Worm (Caenorhabditis elegans) whole organism, L2 larva: Measurements from ENCODE around the gene npp-10.

Experiments
- dmd-4 ChIP-seq: sonication (generic microtip); optimal IDR thresholded peaks from 2 replicates; lab custom pipeline; 2017; ENCODE audit warnings: missing biosample characterization, missing genetic modification characterization
- elt-3 ChIP-seq: sonication (generic microtip); optimal IDR thresholded peaks from 2 replicates; lab custom pipeline; 2017; ENCODE audit warnings: missing biosample characterization, missing genetic modification characterization
- nhr-11 ChIP-seq: fragments of 150-350 bp; optimal IDR thresholded peaks from 2 replicates; lab custom pipeline; 2014; ENCODE audit warnings: missing biosample characterization, missing genetic modification characterization
- nhr-12 ChIP-seq: fragments of 150-350 bp; optimal IDR thresholded peaks from 2 replicates; lab custom pipeline; 2014; ENCODE audit warnings: missing biosample characterization, missing genetic modification characterization
- skn-1 ChIP-seq: sonication (generic microtip); optimal IDR thresholded peaks from 2 replicates; lab custom pipeline; 2017; ENCODE audit warnings: missing biosample characterization, missing genetic modification characterization
- sma-9 ChIP-seq, 2 experiments: fragments of 150-350 bp in 1 of 2; sonication (generic microtip) in 1 of 2; optimal IDR thresholded peaks; 2 replicates each; lab custom pipeline; 2014 to 2016; ENCODE audit warnings: missing genetic modification characterization in 2 of 2, mild to moderate bottlenecking in 1 of 2, missing biosample characterization in 1 of 2, missing compliant biosample characterization in 1 of 2, missing genetic modification reagents in 1 of 2, moderate library complexity in 1 of 2
- unc-39 ChIP-seq: fragments of 150-350 bp; optimal IDR thresholded peaks from 2 replicates; lab custom pipeline; 2014; ENCODE audit warnings: missing biosample characterization, missing genetic modification characterization
- unc-62 ChIP-seq: fragments of 150-350 bp; optimal IDR thresholded peaks from 2 replicates; lab custom pipeline; 2014; ENCODE audit warnings: missing biosample characterization, missing genetic modification reagents, missing genetic modification characterization
- ztf-11 ChIP-seq: sonication (generic microtip); optimal IDR thresholded peaks from 2 replicates; lab custom pipeline; 2017; ENCODE audit warnings: missing biosample characterization, missing genetic modification characterization

ce11 chrIII:5976021-5976420 is 43.3 kb downstream of the npp-10 start:
- TF ChIP-seq skn-1 (tag; lab: Kevin White, UChicago) (no peak), unc-39 (no peak), elt-3 (no peak), ztf-11 (tag; lab: Kevin White, UChicago) (no peak), nhr-12 (no peak), sma-9 (GFP tag; optimal IDR thresholded peaks at IDR 0.05; lab: Kevin White, UChicago) (no peak), sma-9 (tag; optimal IDR thresholded peaks at IDR 0.05; lab: Kevin White, UChicago) (no peak), nhr-11 (tag; lab: Kevin White, UChicago) (no peak), unc-62 (GFP tag; lab: Kevin White, UChicago) (no peak), dmd-4 (tag; lab: Kevin White, UChicago) (no peak)
